Worm (Caenorhabditis elegans): ENCODE results near the gene F52H3.6.

DNA sequence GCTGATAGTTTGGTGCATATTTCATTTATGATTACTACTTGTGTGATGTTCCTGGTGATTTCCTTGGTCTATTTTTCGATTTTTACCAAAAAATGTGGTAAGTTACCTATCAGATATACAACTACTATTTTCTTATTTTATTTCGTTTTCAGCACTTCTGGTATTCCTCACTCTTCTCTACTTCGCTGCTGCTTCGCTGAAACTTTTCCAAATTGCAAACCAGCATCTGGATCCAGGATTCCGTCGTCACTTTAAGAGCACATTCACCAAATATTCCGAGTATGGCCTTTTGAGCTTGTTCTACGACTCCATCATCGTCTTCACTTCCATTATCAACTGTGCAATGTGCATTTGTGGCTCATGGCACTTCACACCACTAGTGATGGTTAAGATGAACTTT lies 19.7 kb downstream of the F52H3.6 start:
- TF ChIP-seq lin-15B (tag; optimal IDR thresholded peaks at IDR 0.05) (no peak), aly-2 (tag; optimal IDR thresholded peaks at IDR 0.05) (no peak), nhr-237 (tag; optimal IDR thresholded peaks at IDR 0.05) (no peak), egl-27 (tag; optimal IDR thresholded peaks at IDR 0.05) (no peak), nhr-12 (tag; optimal IDR thresholded peaks at IDR 0.05) (no peak), nhr-23 (tag; optimal IDR thresholded peaks at IDR 0.05) (no peak), nhr-67 (tag; optimal IDR thresholded peaks at IDR 0.05) (no peak), elt-1 (tag; optimal IDR thresholded peaks at IDR 0.05) (no peak), fkh-10 (GFP tag; optimal IDR thresholded peaks at IDR 0.05) (no peak), nfya-1 (tag; optimal IDR thresholded peaks at IDR 0.05; ENCODE audit: insufficient read depth) (no peak), nhr-77 (tag; optimal IDR thresholded peaks at IDR 0.05) (no peak)
